Worm (Caenorhabditis elegans): Measurements from ENCODE around the gene tag-293.

ce11 chrV:7321915-7322314 is 33.4 kb downstream of the tag-293 start, which contains the start of gene F10G2.10:
- TF ChIP-seq pha-4 (tag; optimal IDR thresholded peaks at IDR 0.05), result no peak
- TF ChIP-seq hlh-30 (tag; optimal IDR thresholded peaks at IDR 0.05; ENCODE audit: insufficient read depth), result no peak
- no peak for TF ChIP-seq rnt-1 (tag; optimal IDR thresholded peaks at IDR 0.05)
- no peak for TF ChIP-seq ama-1 (optimal IDR thresholded peaks at IDR 0.05)
- TF ChIP-seq nhr-11 (tag; optimal IDR thresholded peaks at IDR 0.05), result no peak
- TF ChIP-seq pqm-1 (tag; optimal IDR thresholded peaks at IDR 0.05), result no peak
- no peak for TF ChIP-seq ceh-48 (tag; optimal IDR thresholded peaks at IDR 0.05)
